Worm (Caenorhabditis elegans) whole organism, mixed stage, embryonic: Measurements from ENCODE around the gene M163.22.

Source experiments
- M03D4.4 ChIP-seq: sonication (generic microtip); optimal IDR thresholded peaks from 2 replicates; lab custom pipeline; 2017; ENCODE audit warnings: mild to moderate bottlenecking, missing genetic modification characterization, missing compliant biosample characterization
- bed-3 ChIP-seq: fragments of 200-800 bp; sonication (Bioruptor generic); optimal IDR thresholded peaks from 3 replicates; lab custom pipeline; 2018; ENCODE audit warnings: mild to moderate bottlenecking, missing genetic modification characterization, moderate library complexity, missing compliant biosample characterization
- blmp-1 ChIP-seq: fragments of 150-350 bp; optimal IDR thresholded peaks from 2 replicates; lab custom pipeline; 2014; ENCODE audit warnings: missing biosample characterization, missing genetic modification characterization
- ceh-39 ChIP-seq: fragments of 150-350 bp; optimal IDR thresholded peaks from 2 replicates; lab custom pipeline; 2014; ENCODE audit warnings: missing biosample characterization, missing genetic modification characterization
- ceh-43 ChIP-seq: fragments of 200-800 bp; sonication (Bioruptor generic); optimal IDR thresholded peaks from 2 replicates; lab custom pipeline; 2018; ENCODE audit warnings: mild to moderate bottlenecking, missing genetic modification characterization, moderate library complexity, missing compliant biosample characterization
- ceh-83 ChIP-seq: fragments of 200-800 bp; sonication (Bioruptor generic); optimal IDR thresholded peaks from 2 replicates; lab custom pipeline; 2018; ENCODE audit warnings: mild to moderate bottlenecking, missing genetic modification characterization, missing compliant biosample characterization
- ces-1 ChIP-seq: fragments of 150-350 bp; optimal IDR thresholded peaks from 2 replicates; lab custom pipeline; 2014; ENCODE audit warnings: missing biosample characterization, missing genetic modification reagents, missing genetic modification characterization
- cnd-1 ChIP-seq: fragments of 200-800 bp; sonication (Bioruptor generic); optimal IDR thresholded peaks from 2 replicates; lab custom pipeline; 2018; ENCODE audit warnings: mild to moderate bottlenecking, missing genetic modification characterization, missing compliant biosample characterization
- drap-1 ChIP-seq: fragments of 200-800 bp; sonication (Bioruptor generic); optimal IDR thresholded peaks from 3 replicates; lab custom pipeline; 2018; ENCODE audit warnings: mild to moderate bottlenecking, missing genetic modification characterization, missing compliant biosample characterization
- elt-1 ChIP-seq: sonication (generic microtip); optimal IDR thresholded peaks from 2 replicates; lab custom pipeline; 2017; ENCODE audit warnings: missing genetic modification characterization, mild to moderate bottlenecking, missing compliant biosample characterization, antibody characterized with exemption, moderate library complexity, borderline replicate concordance; ENCODE audit not compliant: insufficient read depth
- elt-3 ChIP-seq: fragments of 150-350 bp; optimal IDR thresholded peaks from 2 replicates; lab custom pipeline; 2014; ENCODE audit warnings: missing biosample characterization, missing genetic modification characterization
- flh-1 ChIP-seq: fragments of 200-800 bp; sonication (Bioruptor generic); optimal IDR thresholded peaks from 2 replicates; lab custom pipeline; 2018; ENCODE audit warnings: mild to moderate bottlenecking, missing genetic modification characterization, moderate library complexity, missing compliant biosample characterization
- ham-2 ChIP-seq: fragments of 200-800 bp; sonication (Bioruptor generic); optimal IDR thresholded peaks from 2 replicates; lab custom pipeline; 2018; ENCODE audit warnings: mild to moderate bottlenecking, missing genetic modification characterization, missing compliant biosample characterization
- hlh-1 ChIP-seq: fragments of 150-350 bp; optimal IDR thresholded peaks from 2 replicates; lab custom pipeline; 2014; ENCODE audit warnings: missing biosample characterization, missing genetic modification reagents, missing genetic modification characterization
- lin-13 ChIP-seq: fragments of 150-350 bp; optimal IDR thresholded peaks from 2 replicates; lab custom pipeline; 2014; ENCODE audit warnings: missing biosample characterization, missing genetic modification characterization
- lin-32 ChIP-seq: fragments of 200-800 bp; sonication (Bioruptor generic); optimal IDR thresholded peaks from 2 replicates; lab custom pipeline; 2018; ENCODE audit warnings: mild to moderate bottlenecking, missing genetic modification characterization, missing compliant biosample characterization
- lsy-2 ChIP-seq: fragments of 150-350 bp; optimal IDR thresholded peaks from 2 replicates; lab custom pipeline; 2014; ENCODE audit warnings: missing biosample characterization, missing genetic modification characterization
- mab-5 ChIP-seq: fragments of 150-350 bp; optimal IDR thresholded peaks from 2 replicates; lab custom pipeline; 2014; ENCODE audit warnings: missing biosample characterization, missing genetic modification characterization
- mep-1 ChIP-seq: fragments of 150-350 bp; optimal IDR thresholded peaks from 2 replicates; lab custom pipeline; 2017; ENCODE audit warnings: missing biosample characterization, missing genetic modification reagents, missing genetic modification characterization, inconsistent platforms
- mls-2 ChIP-seq: sonication (generic microtip); optimal IDR thresholded peaks from 2 replicates; lab custom pipeline; 2016; ENCODE audit warnings: mild to moderate bottlenecking, missing genetic modification characterization, moderate library complexity, missing compliant biosample characterization
- nhr-12 ChIP-seq: fragments of 150-350 bp; optimal IDR thresholded peaks from 2 replicates; lab custom pipeline; 2014; ENCODE audit warnings: missing biosample characterization, missing genetic modification characterization
- nhr-2 ChIP-seq: fragments of 150-350 bp; optimal IDR thresholded peaks from 2 replicates; lab custom pipeline; 2014; ENCODE audit warnings: missing biosample characterization, missing genetic modification characterization
- nhr-237 ChIP-seq: fragments of 150-350 bp; optimal IDR thresholded peaks from 2 replicates; lab custom pipeline; 2014; ENCODE audit warnings: missing biosample characterization, missing genetic modification characterization
- nhr-28 ChIP-seq: fragments of 150-350 bp; optimal IDR thresholded peaks from 2 replicates; lab custom pipeline; 2014; ENCODE audit warnings: missing biosample characterization, missing genetic modification characterization
- nhr-76 ChIP-seq: sonication (generic microtip); optimal IDR thresholded peaks from 2 replicates; lab custom pipeline; 2017; ENCODE audit warnings: missing biosample characterization, missing genetic modification characterization
- pha-4 ChIP-seq: fragments of 150-350 bp; optimal IDR thresholded peaks from 2 replicates; lab custom pipeline; 2018; ENCODE audit warnings: missing biosample characterization, missing genetic modification reagents, missing genetic modification characterization
- sem-2 ChIP-seq: fragments of 200-800 bp; sonication (Bioruptor generic); optimal IDR thresholded peaks from 2 replicates; lab custom pipeline; 2018; ENCODE audit warnings: mild to moderate bottlenecking, missing genetic modification characterization, missing compliant biosample characterization
- snpc-4 ChIP-seq: fragments of 150-350 bp; optimal IDR thresholded peaks from 2 replicates; lab custom pipeline; 2014; ENCODE audit warnings: missing biosample characterization, missing genetic modification characterization
- sptf-1 ChIP-seq: sonication (generic microtip); optimal IDR thresholded peaks from 2 replicates; lab custom pipeline; 2017; ENCODE audit warnings: mild to moderate bottlenecking, missing genetic modification characterization, moderate library complexity, missing compliant biosample characterization
- tbx-8 ChIP-seq: fragments of 200-800 bp; sonication (Bioruptor generic); optimal IDR thresholded peaks from 2 replicates; lab custom pipeline; 2018; ENCODE audit warnings: mild to moderate bottlenecking, missing genetic modification characterization, moderate library complexity, missing compliant biosample characterization
- unc-120 ChIP-seq: sonication (generic microtip); optimal IDR thresholded peaks from 2 replicates; lab custom pipeline; 2017; ENCODE audit warnings: missing genetic modification characterization, missing compliant biosample characterization; ENCODE audit not compliant: poor library complexity, severe bottlenecking
- unc-39 ChIP-seq: fragments of 150-350 bp; optimal IDR thresholded peaks from 2 replicates; lab custom pipeline; 2014; ENCODE audit warnings: missing biosample characterization, missing genetic modification characterization
- unc-62 ChIP-seq: fragments of 150-350 bp; optimal IDR thresholded peaks from 2 replicates; lab custom pipeline; 2014; ENCODE audit warnings: missing biosample characterization, missing genetic modification reagents, missing genetic modification characterization
- zip-8 ChIP-seq: fragments of 150-350 bp; optimal IDR thresholded peaks from 2 replicates; lab custom pipeline; 2014; ENCODE audit warnings: missing biosample characterization, missing genetic modification characterization
- ztf-11 ChIP-seq: fragments of 150-350 bp; optimal IDR thresholded peaks from 2 replicates; lab custom pipeline; 2014; ENCODE audit warnings: missing biosample characterization, missing genetic modification characterization

The M163.22 gene

DNA sequence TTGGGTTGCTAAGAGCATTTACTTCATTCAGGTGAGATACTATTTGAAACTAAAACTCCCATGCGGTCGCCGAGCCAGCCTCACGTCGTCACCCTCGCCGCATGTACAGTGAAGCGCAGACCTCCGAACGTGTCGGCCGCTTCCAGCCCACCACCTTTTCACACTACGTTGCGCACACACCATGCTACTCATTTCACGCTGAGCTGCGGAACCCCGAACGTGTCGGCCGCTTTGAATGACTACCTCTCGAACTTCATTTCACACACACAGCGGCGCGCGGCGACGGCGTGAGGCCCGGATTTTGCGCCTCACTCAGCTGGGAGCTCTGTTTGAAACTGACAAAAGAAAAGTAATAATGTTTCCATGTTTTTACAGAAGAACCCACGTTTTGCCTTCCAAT is 15.9 kb downstream of the M163.22 start:
- TF ChIP-seq unc-120 (tag; lab: Kevin White, UChicago) (no peak), ces-1 (no peak), tbx-8 (GFP tag; lab: Kevin White, UChicago) (no peak), unc-39 (tag; lab: Kevin White, UChicago) (no peak)

DNA sequence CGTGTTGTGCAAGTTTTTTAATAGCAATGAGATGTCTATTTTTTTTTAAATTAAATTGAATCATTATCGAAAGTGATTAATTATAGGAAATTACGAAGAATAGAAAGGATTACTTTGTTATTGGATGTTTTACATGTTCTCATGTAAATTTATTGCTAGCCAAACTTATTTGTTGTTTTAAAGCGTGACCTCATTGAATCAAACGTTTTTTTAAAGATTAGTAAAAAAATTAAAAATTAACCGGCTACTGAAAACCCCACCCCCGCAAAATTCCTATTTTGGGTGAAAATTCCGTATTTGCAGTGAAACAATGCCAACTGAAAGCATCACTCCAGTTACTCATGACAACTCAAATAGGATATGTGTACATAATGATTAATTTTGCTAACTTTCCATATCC is 19.1 kb downstream of the M163.22 start, which contains the start of gene M163.8:
M163.8 (plus strand) TSS at position 301 of the 400 bp plus-strand sequence.
- TF ChIP-seq pha-4 (no peak), unc-62 (GFP tag; lab: Kevin White, UChicago) (no peak), zip-8 (tag; lab: Kevin White, UChicago) (no peak), hlh-1 (no peak), blmp-1 (tag; lab: Kevin White, UChicago) (no peak), elt-3 (tag; lab: Kevin White, UChicago) (no peak), nhr-237 (tag; lab: Kevin White, UChicago) (no peak), lin-32 (no peak), nhr-12 (tag; lab: Kevin White, UChicago) (no peak), ztf-11 (tag; lab: Kevin White, UChicago) (no peak), nhr-2 (tag; lab: Kevin White, UChicago) (no peak), cnd-1 (tag; lab: Kevin White, UChicago) (no peak), elt-1 (tag; lab: Kevin White, UChicago) (no peak)

DNA sequence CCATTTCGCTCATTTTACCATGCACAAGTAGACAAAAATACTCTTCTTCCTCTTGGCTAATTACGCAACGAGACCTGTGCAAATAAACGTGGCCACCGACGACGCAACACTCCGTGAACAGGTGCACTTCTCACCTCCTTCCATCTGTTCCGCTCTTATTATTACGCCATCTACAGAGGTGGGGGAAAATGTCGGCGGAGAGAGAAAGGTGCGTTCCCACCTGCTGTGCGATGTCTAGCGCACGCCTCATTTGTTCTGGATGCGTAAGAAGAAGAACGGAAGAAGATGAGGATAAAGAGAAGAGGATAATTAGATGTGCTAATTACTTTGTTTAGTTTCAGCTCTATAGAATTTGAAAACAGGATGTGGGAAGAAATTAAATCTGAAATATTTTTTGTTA is 20.8 kb downstream of the M163.22 start:
- TF ChIP-seq nhr-76 (tag; lab: Kevin White, UChicago): no peak
- TF ChIP-seq mep-1 (tag; lab: Kevin White, UChicago): peak; percentile 43
- no peak for TF ChIP-seq elt-3 (tag; lab: Kevin White, UChicago)
- peak; percentile 97 for TF ChIP-seq zip-8 (tag; lab: Kevin White, UChicago)
- TF ChIP-seq nhr-12 (tag; lab: Kevin White, UChicago): no peak
- TF ChIP-seq blmp-1 (tag; lab: Kevin White, UChicago): no peak
- no peak for TF ChIP-seq tbx-8 (GFP tag; lab: Kevin White, UChicago)
- TF ChIP-seq sem-2 (GFP tag; lab: Kevin White, UChicago): no peak
- peak; percentile 58 for TF ChIP-seq ceh-39 (tag; lab: Kevin White, UChicago)
- peak; percentile 90 for TF ChIP-seq lin-32
- TF ChIP-seq ham-2: no peak
- no peak for TF ChIP-seq unc-39 (tag; lab: Kevin White, UChicago)
- TF ChIP-seq mab-5 (tag; lab: Kevin White, UChicago): no peak
- TF ChIP-seq ceh-43: peak; percentile 80
- TF ChIP-seq mls-2 (tag; lab: Kevin White, UChicago): peak; percentile 67
- peak; percentile 41 for TF ChIP-seq unc-62 (GFP tag; lab: Kevin White, UChicago)
- TF ChIP-seq bed-3: no peak
- no peak for TF ChIP-seq nhr-28
- no peak for TF ChIP-seq pha-4
- no peak for TF ChIP-seq lsy-2 (tag; lab: Kevin White, UChicago)
- no peak for TF ChIP-seq flh-1
- TF ChIP-seq elt-1 (tag; lab: Kevin White, UChicago): no peak
- peak; percentile 97 for TF ChIP-seq cnd-1 (tag; lab: Kevin White, UChicago)
- TF ChIP-seq ceh-83 (GFP tag; lab: Kevin White, UChicago): no peak
- peak; percentile 92 for TF ChIP-seq nhr-2 (tag; lab: Kevin White, UChicago)
- no peak for TF ChIP-seq sptf-1 (tag; lab: Kevin White, UChicago)
- no peak for TF ChIP-seq ces-1
- TF ChIP-seq M03D4.4 (tag; lab: Kevin White, UChicago): no peak
- TF ChIP-seq hlh-1: peak; percentile 82
- TF ChIP-seq unc-120 (tag; lab: Kevin White, UChicago): no peak
- TF ChIP-seq nhr-237 (tag; lab: Kevin White, UChicago): no peak
- peak; percentile 26 for TF ChIP-seq ztf-11 (tag; lab: Kevin White, UChicago)
- TF ChIP-seq snpc-4 (tag; lab: Kevin White, UChicago): no peak
- no peak for TF ChIP-seq lin-13
- TF ChIP-seq drap-1 (GFP tag; lab: Kevin White, UChicago): no peak

DNA sequence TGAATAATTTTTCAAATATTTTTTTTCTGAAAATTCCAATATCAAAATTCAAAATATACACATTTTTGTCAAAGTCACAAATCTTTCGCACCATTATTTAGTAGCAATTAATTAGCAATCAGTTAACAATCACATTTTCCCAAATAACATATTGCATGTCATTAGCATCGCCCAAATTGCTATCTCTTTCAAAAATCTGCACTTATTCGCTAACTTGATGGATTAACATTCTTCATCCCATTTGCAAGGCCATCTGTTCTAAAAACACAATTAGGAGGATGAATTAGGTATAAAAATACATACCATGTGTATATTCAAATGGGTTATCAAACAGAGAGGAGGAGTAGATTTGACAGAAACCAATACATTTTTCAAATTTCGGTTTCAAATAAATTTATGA is 21.6 kb downstream of the M163.22 start:
- TF ChIP-seq hlh-1: no peak
- peak; percentile 94 for TF ChIP-seq ces-1
- TF ChIP-seq nhr-28: no peak
- no peak for TF ChIP-seq nhr-237 (tag; lab: Kevin White, UChicago)
- peak; percentile 13 for TF ChIP-seq mab-5 (tag; lab: Kevin White, UChicago)
- TF ChIP-seq unc-62 (GFP tag; lab: Kevin White, UChicago): peak; percentile 28
- peak; percentile 26 for TF ChIP-seq mls-2 (tag; lab: Kevin White, UChicago)
- no peak for TF ChIP-seq ceh-43
- peak; percentile 74 for TF ChIP-seq cnd-1 (tag; lab: Kevin White, UChicago)
- TF ChIP-seq elt-1 (tag; lab: Kevin White, UChicago): peak; percentile 40
